Fruit fly (Drosophila melanogaster) whole organism, pupa: Measurements from ENCODE around the gene CG45061.

Experiments
- CG10348 ChIP-seq: fragments of 200-800 bp; sonication (Bioruptor generic); IDR thresholded peaks from 2 replicates; pipeline ENCODE4 v1.3.6; 2022; ENCODE audit warnings: missing biosample characterization, missing genetic modification characterization
- CG12605 ChIP-seq: fragments of 200-800 bp; sonication (Bioruptor generic); IDR thresholded peaks from 2 replicates; pipeline ENCODE4 v1.3.6; 2022; ENCODE audit warnings: missing biosample characterization, missing genetic modification characterization
- CG13204 ChIP-seq: fragments of 200-800 bp; sonication (Bioruptor generic); optimal IDR thresholded peaks from 2 replicates; lab custom pipeline; 2018; ENCODE audit warnings: missing biosample characterization, mild to moderate bottlenecking, missing genetic modification characterization, moderate library complexity
- CG14655 ChIP-seq: fragments of 200-800 bp; sonication (Bioruptor generic); optimal IDR thresholded peaks from 3 replicates; lab custom pipeline; 2017; ENCODE audit warnings: mild to moderate bottlenecking, missing biosample characterization, missing genetic modification reagents, missing genetic modification characterization
- CG15710 ChIP-seq: fragments of 200-800 bp; sonication (Bioruptor generic); optimal IDR thresholded peaks from 2 replicates; lab custom pipeline; 2018; ENCODE audit warnings: missing biosample characterization, mild to moderate bottlenecking, missing genetic modification characterization, moderate library complexity
- CG17806 ChIP-seq: fragments of 200-800 bp; sonication (Bioruptor generic); optimal IDR thresholded peaks from 2 replicates; lab custom pipeline; 2018; ENCODE audit warnings: missing biosample characterization, mild to moderate bottlenecking, missing genetic modification characterization, moderate library complexity
- CG32121 ChIP-seq: fragments of 200-800 bp; sonication (Bioruptor generic); IDR thresholded peaks from 2 replicates; pipeline ENCODE4 v1.3.6; 2022; ENCODE audit warnings: missing biosample characterization, missing genetic modification characterization
- CG34367 ChIP-seq: fragments of 200-800 bp; sonication (Bioruptor generic); optimal IDR thresholded peaks from 2 replicates; lab custom pipeline; 2018; ENCODE audit warnings: missing biosample characterization, mild to moderate bottlenecking, missing genetic modification characterization
- CG4496 ChIP-seq: fragments of 200-800 bp; sonication (Bioruptor generic); IDR thresholded peaks from 3 replicates; pipeline ENCODE4 v1.3.6; 2022; ENCODE audit warnings: missing biosample characterization, missing genetic modification characterization
- CG8159 ChIP-seq: fragments of 200-800 bp; sonication (Bioruptor generic); optimal IDR thresholded peaks from 3 replicates; lab custom pipeline; 2018; ENCODE audit warnings: missing biosample characterization, mild to moderate bottlenecking, missing genetic modification characterization, moderate library complexity
- CG8301 ChIP-seq: fragments of 200-800 bp; sonication (Bioruptor generic); optimal IDR thresholded peaks from 2 replicates; lab custom pipeline; 2018; ENCODE audit warnings: missing biosample characterization, mild to moderate bottlenecking, missing genetic modification characterization
- CG9948 ChIP-seq: fragments of 200-800 bp; sonication (Bioruptor generic); optimal IDR thresholded peaks from 2 replicates; lab custom pipeline; 2018; ENCODE audit warnings: missing biosample characterization, mild to moderate bottlenecking, missing genetic modification characterization, moderate library complexity
- D1 ChIP-seq: fragments of 200-800 bp; sonication (Bioruptor generic); optimal IDR thresholded peaks from 2 replicates; lab custom pipeline; 2018; ENCODE audit warnings: missing biosample characterization, mild to moderate bottlenecking, missing genetic modification characterization, moderate library complexity
- EcR ChIP-seq: fragments of 200-800 bp; sonication (Bioruptor generic); optimal IDR thresholded peaks from 3 replicates; lab custom pipeline; 2019; ENCODE audit warnings: missing biosample characterization, missing genetic modification characterization, mild to moderate bottlenecking, moderate library complexity, missing genetic modification reagents
- Ets98B ChIP-seq: fragments of 200-800 bp; sonication (Bioruptor generic); IDR thresholded peaks from 2 replicates; pipeline ENCODE4 v1.3.6; 2022; ENCODE audit warnings: missing biosample characterization, missing genetic modification characterization
- Pif1A ChIP-seq: fragments of 200-800 bp; sonication (Bioruptor generic); optimal IDR thresholded peaks from 3 replicates; lab custom pipeline; 2016; ENCODE audit warnings: missing biosample characterization, missing genetic modification characterization
- Pif1B ChIP-seq: fragments of 200-800 bp; sonication (Bioruptor generic); optimal IDR thresholded peaks from 3 replicates; lab custom pipeline; 2016; ENCODE audit warnings: missing biosample characterization, missing genetic modification characterization
- Snoo ChIP-seq: fragments of 200-800 bp; sonication (Bioruptor generic); optimal IDR thresholded peaks from 3 replicates; lab custom pipeline; 2017; ENCODE audit warnings: missing biosample characterization, mild to moderate bottlenecking, missing genetic modification characterization, inconsistent platforms
- fd96Ca ChIP-seq: fragments of 200-800 bp; sonication (Bioruptor generic); IDR thresholded peaks from 3 replicates; pipeline ENCODE4 v1.3.6; 2022; ENCODE audit warnings: missing biosample characterization, missing genetic modification characterization
- gl ChIP-seq: fragments of 200-800 bp; sonication (Bioruptor generic); optimal IDR thresholded peaks from 2 replicates; lab custom pipeline; 2018; ENCODE audit warnings: missing biosample characterization, mild to moderate bottlenecking, missing genetic modification characterization
- rn ChIP-seq: fragments of 200-800 bp; sonication (Bioruptor generic); IDR thresholded peaks from 2 replicates; pipeline ENCODE4 v1.3.6; 2022; ENCODE audit warnings: missing biosample characterization, missing genetic modification characterization

Gene CG45061

dm6 chrX:9864882-9865281 lies 6.6 kb downstream of the CG45061 start, which contains the start of gene Ser7:
TSS of gene Ser7 (plus strand) at chrX:9865233.
- TF ChIP-seq Pif1A (GFP tag; lab: Kevin White, UChicago) (no peak), CG8301 (no peak), D1 (tag; lab: Kevin White, UChicago) (no peak), fd96Ca (GFP tag; lab: Robert Waterston, UW) (no peak), gl (no peak), Snoo (tag; lab: Kevin White, UChicago) (no peak), CG10348 (GFP tag; lab: Robert Waterston, UW) (no peak), CG12605 (GFP tag; lab: Robert Waterston, UW) (no peak), CG13204 (no peak), CG32121 (GFP tag; lab: Robert Waterston, UW) (no peak), EcR (GFP tag; lab: Kevin White, UChicago) (no peak), CG4496 (GFP tag; lab: Robert Waterston, UW) (no peak), CG9948 (tag; lab: Kevin White, UChicago) (no peak), CG34367 (tag; lab: Kevin White, UChicago) (no peak), CG15710 (tag; lab: Kevin White, UChicago) (no peak), CG14655 (no peak), Pif1B (no peak), rn (GFP tag; lab: Robert Waterston, UW) (no peak)
- TF ChIP-seq, all 21 proteins: peak for 0

DNA sequence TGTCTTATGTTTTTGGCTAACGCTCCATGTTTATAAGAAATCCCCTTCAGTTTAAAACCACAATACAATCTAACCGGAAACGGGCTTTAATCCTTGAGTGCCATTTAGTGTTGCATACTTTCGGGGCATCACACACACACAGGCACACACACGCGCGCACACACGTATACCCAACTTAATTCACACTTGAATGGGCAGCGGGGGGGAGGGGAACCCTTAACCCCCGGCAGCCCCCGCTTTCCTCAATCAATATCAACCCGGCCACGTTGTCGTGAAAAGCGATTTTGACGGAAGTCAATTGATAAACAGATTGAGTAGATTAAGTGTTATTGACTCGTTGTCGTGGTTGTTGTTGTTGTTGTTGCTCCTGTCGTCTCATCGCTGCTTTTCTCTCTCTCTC lies 24.0 kb downstream of the CG45061 start:
- TF ChIP-seq CG8301: no peak
- no peak for TF ChIP-seq EcR (GFP tag; lab: Kevin White, UChicago)
- TF ChIP-seq fd96Ca (GFP tag; lab: Robert Waterston, UW): no peak
- TF ChIP-seq Ets98B (GFP tag; lab: Robert Waterston, UW): no peak
- no peak for TF ChIP-seq CG10348 (GFP tag; lab: Robert Waterston, UW)
- no peak for TF ChIP-seq Pif1B

dm6 chrX:9833028-9833427 lies 38.5 kb downstream of the CG45061 start:
- TF ChIP-seq Ets98B (GFP tag; lab: Robert Waterston, UW): no peak
- no peak for TF ChIP-seq CG32121 (GFP tag; lab: Robert Waterston, UW)
- TF ChIP-seq CG13204: no peak
- TF ChIP-seq Snoo (tag; lab: Kevin White, UChicago): no peak
- TF ChIP-seq CG4496 (GFP tag; lab: Robert Waterston, UW): no peak
- TF ChIP-seq Pif1A (GFP tag; lab: Kevin White, UChicago): no peak
- no peak for TF ChIP-seq Pif1B
- no peak for TF ChIP-seq gl
- TF ChIP-seq CG8301: no peak

DNA sequence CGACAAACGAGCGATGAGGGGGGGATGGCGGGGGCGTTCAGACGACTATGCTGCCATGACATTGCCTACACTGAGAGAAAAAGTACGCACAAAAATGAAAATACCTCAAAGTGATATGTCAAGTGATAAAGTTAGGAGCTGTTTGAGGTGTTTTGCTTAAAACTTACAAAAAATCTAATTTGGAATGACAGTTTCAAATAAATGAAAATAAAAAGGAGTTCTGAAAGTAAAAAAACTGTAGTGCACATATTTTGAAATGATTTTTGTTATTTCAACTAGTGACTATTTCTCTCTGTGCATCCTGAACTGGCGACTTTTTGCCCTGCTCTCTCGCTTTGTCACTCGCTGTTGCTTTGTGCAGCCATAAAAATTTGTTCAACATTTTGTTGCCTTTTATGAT lies 41.6 kb downstream of the CG45061 start:
- no peak for TF ChIP-seq CG32121 (GFP tag; lab: Robert Waterston, UW)
- no peak for TF ChIP-seq Ets98B (GFP tag; lab: Robert Waterston, UW)
- no peak for TF ChIP-seq gl
- no peak for TF ChIP-seq CG12605 (GFP tag; lab: Robert Waterston, UW)
- peak; percentile 48 for TF ChIP-seq CG8159 (tag; lab: Kevin White, UChicago)
- TF ChIP-seq Snoo (tag; lab: Kevin White, UChicago): no peak
- TF ChIP-seq CG34367 (tag; lab: Kevin White, UChicago): no peak
- no peak for TF ChIP-seq fd96Ca (GFP tag; lab: Robert Waterston, UW)
- peak; percentile 22 for TF ChIP-seq CG17806 (tag; lab: Kevin White, UChicago)
- TF ChIP-seq D1 (tag; lab: Kevin White, UChicago): no peak
- TF ChIP-seq Pif1B: no peak
- no peak for TF ChIP-seq rn (GFP tag; lab: Robert Waterston, UW)
- no peak for TF ChIP-seq EcR (GFP tag; lab: Kevin White, UChicago)
- no peak for TF ChIP-seq CG13204
- peak; percentile 0 for TF ChIP-seq CG8301
- no peak for TF ChIP-seq Pif1A (GFP tag; lab: Kevin White, UChicago)
- peak; percentile 37 for TF ChIP-seq CG14655
- TF ChIP-seq CG15710 (tag; lab: Kevin White, UChicago): peak; percentile 21
- peak; percentile 37 for TF ChIP-seq CG9948 (tag; lab: Kevin White, UChicago)
- no peak for TF ChIP-seq CG4496 (GFP tag; lab: Robert Waterston, UW)
- TF ChIP-seq CG10348 (GFP tag; lab: Robert Waterston, UW): no peak
- TF ChIP-seq, all 21 proteins: peak for 6
